Worm (Caenorhabditis elegans): ENCODE measurements around the gene mrp-6.

DNA sequence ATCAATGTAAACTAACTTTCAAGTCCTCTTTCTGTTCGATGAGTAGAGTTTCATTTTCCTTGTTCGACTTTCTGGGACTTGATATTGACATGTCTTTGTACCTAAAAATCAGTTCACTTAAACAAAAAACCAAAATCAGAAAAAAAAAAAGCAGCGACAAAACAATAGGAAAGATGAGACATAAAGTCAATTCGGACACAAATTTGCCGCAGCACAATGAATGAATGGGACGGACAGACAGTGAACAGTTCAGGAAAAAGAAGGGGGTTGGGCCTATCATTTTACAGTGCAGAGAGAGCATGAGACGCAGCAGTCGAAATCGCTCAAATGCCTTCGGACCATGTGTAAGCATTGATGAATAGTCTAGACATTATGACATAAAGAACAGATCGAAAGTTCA lies at the start of gene mrp-6:
- TF ChIP-seq ama-1 (optimal IDR thresholded peaks at IDR 0.05) (no peak), nhr-10 (tag; optimal IDR thresholded peaks at IDR 0.05) (no peak), unc-39 (tag; optimal IDR thresholded peaks at IDR 0.05) (no peak)
